Worm (Caenorhabditis elegans) whole organism, L3 larva: ENCODE data around the gene C35D6.3.

Source experiments
- aly-2 ChIP-seq: fragments of 150-350 bp; optimal IDR thresholded peaks from 2 replicates; lab custom pipeline; 2014; ENCODE audit warnings: missing biosample characterization, missing genetic modification characterization
- ceh-16 ChIP-seq: sonication (generic microtip); optimal IDR thresholded peaks from 2 replicates; lab custom pipeline; 2017; ENCODE audit warnings: missing biosample characterization, missing genetic modification characterization
- elt-1 ChIP-seq: fragments of 150-350 bp; optimal IDR thresholded peaks from 2 replicates; lab custom pipeline; 2014; ENCODE audit warnings: missing biosample characterization, missing genetic modification characterization
- elt-3 ChIP-seq, 3 experiments: fragments of 150-350 bp in 1 of 3; sonication (generic microtip) in 2 of 3; optimal IDR thresholded peaks; 2 replicates in 2 of 3; 4 replicates in 1 of 3; lab custom pipeline; 2014 to 2017; ENCODE audit warnings: missing biosample characterization in 3 of 3, missing genetic modification characterization in 3 of 3
- lin-39 ChIP-seq: fragments of 150-350 bp; optimal IDR thresholded peaks from 2 replicates; lab custom pipeline; 2018; ENCODE audit warnings: missing biosample characterization, missing genetic modification reagents, missing genetic modification characterization
- nhr-12 ChIP-seq: fragments of 150-350 bp; optimal IDR thresholded peaks from 2 replicates; lab custom pipeline; 2014; ENCODE audit warnings: missing biosample characterization, missing genetic modification characterization
- unc-39 ChIP-seq: sonication (generic microtip); optimal IDR thresholded peaks from 4 replicates; lab custom pipeline; 2017; ENCODE audit warnings: missing biosample characterization, missing genetic modification characterization

DNA sequence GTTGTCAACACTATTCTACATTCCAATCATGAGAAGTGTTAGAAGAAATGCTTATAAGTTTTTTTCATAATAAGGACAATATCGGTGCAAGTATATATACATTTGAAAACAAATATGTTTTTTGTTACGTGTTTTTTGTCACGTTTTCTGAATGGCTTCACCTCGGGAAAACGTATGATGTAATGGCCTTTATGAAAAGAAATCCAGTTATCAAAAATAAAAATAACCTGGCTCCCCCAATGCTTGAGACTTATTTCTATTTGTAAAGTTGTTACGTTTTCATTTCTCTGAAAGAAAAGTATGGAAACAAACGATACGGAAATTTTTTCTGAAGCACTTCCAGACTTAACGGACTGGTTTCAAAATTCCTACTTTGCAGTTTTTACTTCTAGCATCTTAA lies 47.8 kb upstream of the C35D6.3 start, which contains the start of gene srz-72:
- TF ChIP-seq ceh-16 (tag; lab: Kevin White, UChicago) = no peak
- no peak for TF ChIP-seq aly-2 (tag; lab: Kevin White, UChicago)
- TF ChIP-seq unc-39 (tag; lab: Kevin White, UChicago) = no peak
- TF ChIP-seq nhr-12 = no peak
- no peak for TF ChIP-seq elt-1 (tag; lab: Kevin White, UChicago)
- no peak for TF ChIP-seq lin-39
- no peak for TF ChIP-seq elt-3 (tag; optimal IDR thresholded peaks at IDR 0.05; lab: Kevin White, UChicago)
